Worm (Caenorhabditis elegans) whole organism, late embryonic: ENCODE measurements around the gene tag-243.

Source experiments
- T23F11.4 ChIP-seq: fragments of 200-800 bp; sonication (Bioruptor generic); optimal IDR thresholded peaks from 2 replicates; lab custom pipeline; 2018; ENCODE audit warnings: mild to moderate bottlenecking, missing genetic modification characterization, missing compliant biosample characterization
- pqm-1 ChIP-seq: sonication (generic microtip); optimal IDR thresholded peaks from 2 replicates; lab custom pipeline; 2016; ENCODE audit warnings: missing genetic modification characterization, missing compliant biosample characterization
- sox-2 ChIP-seq: fragments of 200-800 bp; sonication (Bioruptor generic); IDR thresholded peaks from 2 replicates; pipeline ENCODE4 v1.3.6; 2022; ENCODE audit warnings: missing genetic modification reagents, missing genetic modification characterization, missing compliant biosample characterization
- unc-42 ChIP-seq: sonication (generic microtip); optimal IDR thresholded peaks from 2 replicates; lab custom pipeline; 2016; ENCODE audit warnings: missing genotype, missing genetic modification characterization, missing compliant biosample characterization

DNA sequence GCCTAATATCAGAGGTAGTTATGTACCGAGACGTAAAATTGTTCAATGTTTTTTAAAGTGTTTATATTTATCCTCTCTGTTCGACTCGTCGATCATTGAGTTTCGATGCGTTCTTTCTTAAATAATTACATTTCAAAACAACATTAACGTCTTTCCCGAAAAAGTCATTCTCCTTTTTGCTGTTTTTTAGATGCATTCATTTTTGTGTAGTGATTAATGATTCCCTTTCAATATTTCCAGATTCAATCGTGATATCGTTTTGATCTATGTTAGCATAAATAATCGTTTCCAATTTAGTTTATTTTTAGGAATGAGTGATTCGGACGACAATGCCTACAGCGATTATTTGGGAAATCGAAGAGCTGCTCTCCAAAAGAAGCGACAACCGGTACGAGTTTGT lies 5.4 kb upstream of the tag-243 start, which contains the start of gene T04A8.8:
- no peak for TF ChIP-seq sox-2
- TF ChIP-seq T23F11.4 (GFP tag; lab: Kevin White, UChicago): no peak
- no peak for TF ChIP-seq unc-42 (tag; lab: Kevin White, UChicago)
- TF ChIP-seq pqm-1 (tag; lab: Kevin White, UChicago): no peak
